Worm (Caenorhabditis elegans): Measurements from ENCODE around the gene apt-9.

ce11 chrX:11093985-11094593, 25.8 kb downstream of the apt-9 start:
- TF ChIP-seq fos-1 (tag; optimal IDR thresholded peaks at IDR 0.05): peak; percentile 100
- TF ChIP-seq lin-13 (GFP tag; optimal IDR thresholded peaks at IDR 0.05): peak; percentile 98
- TF ChIP-seq snpc-4 (tag; optimal IDR thresholded peaks at IDR 0.05): peak; percentile 94
- TF ChIP-seq alr-1 (tag; optimal IDR thresholded peaks at IDR 0.05; ENCODE audit: borderline replicate concordance): no peak
- peak; percentile 100 for TF ChIP-seq nhr-77 (tag; optimal IDR thresholded peaks at IDR 0.05)
- peak; percentile 100 for TF ChIP-seq nhr-11 (tag; optimal IDR thresholded peaks at IDR 0.05)
- TF ChIP-seq egl-27 (tag; optimal IDR thresholded peaks at IDR 0.05): peak; percentile 96 to 99
- peak; percentile 57 for TF ChIP-seq ama-1 (optimal IDR thresholded peaks at IDR 0.05)
- TF ChIP-seq efl-3 (GFP tag; optimal IDR thresholded peaks at IDR 0.05): peak; percentile 99
- no peak for TF ChIP-seq sptf-1 (tag; optimal IDR thresholded peaks at IDR 0.05)
